Fruit fly (Drosophila melanogaster) whole organism, embryonic: ENCODE results near the gene Ir25a.
A peak's percentile ranks its signal among the peaks of the same experiment; 100 is the strongest.

Experiments
- Aef1 ChIP-seq: fragments of 200-800 bp; sonication (Bioruptor generic); IDR thresholded peaks from 3 replicates; pipeline ENCODE4 v1.3.6; 2022; ENCODE audit warnings: missing biosample characterization, missing genetic modification characterization
- Asciz ChIP-seq: fragments of 200-800 bp; sonication (Bioruptor generic); optimal IDR thresholded peaks from 2 replicates; lab custom pipeline; 2017; ENCODE audit warnings: missing biosample characterization, mild to moderate bottlenecking, missing genetic modification characterization, missing genetic modification reagents
- CG10147 ChIP-seq: fragments of 200-800 bp; sonication (Bioruptor generic); optimal IDR thresholded peaks from 2 replicates; lab custom pipeline; 2019; ENCODE audit warnings: missing biosample characterization, mild to moderate bottlenecking, missing genetic modification characterization, moderate library complexity
- CG10267 ChIP-seq: fragments of 200-800 bp; sonication (Bioruptor generic); optimal IDR thresholded peaks from 2 replicates; lab custom pipeline; 2018; ENCODE audit warnings: missing biosample characterization, mild to moderate bottlenecking, missing genetic modification characterization, moderate library complexity
- CG10274 ChIP-seq: fragments of 200-800 bp; sonication (Bioruptor generic); optimal IDR thresholded peaks from 3 replicates; lab custom pipeline; 2017; ENCODE audit warnings: missing biosample characterization, mild to moderate bottlenecking, missing genetic modification characterization
- CG10654 ChIP-seq: fragments of 200-800 bp; sonication (Bioruptor generic); optimal IDR thresholded peaks from 2 replicates; lab custom pipeline; 2016; ENCODE audit warnings: missing biosample characterization, missing genetic modification characterization
- CG11696 ChIP-seq: fragments of 200-800 bp; sonication (Bioruptor generic); IDR thresholded peaks from 2 replicates; pipeline ENCODE4 v1.3.6; 2022; ENCODE audit warnings: missing biosample characterization, missing genetic modification characterization
- CG1529 ChIP-seq: fragments of 200-800 bp; sonication (Bioruptor generic); optimal IDR thresholded peaks from 3 replicates; lab custom pipeline; 2018; ENCODE audit warnings: missing biosample characterization, missing genetic modification characterization
- CG15601 ChIP-seq: fragments of 200-800 bp; sonication (Bioruptor generic); optimal IDR thresholded peaks from 3 replicates; lab custom pipeline; 2019; ENCODE audit warnings: missing biosample characterization, mild to moderate bottlenecking, missing genetic modification characterization, moderate library complexity
- CG17186 ChIP-seq: fragments of 200-800 bp; sonication (Bioruptor generic); optimal IDR thresholded peaks from 3 replicates; lab custom pipeline; 2017; ENCODE audit warnings: missing biosample characterization, missing genetic modification reagents, missing genetic modification characterization
- CG17328 ChIP-seq: fragments of 200-800 bp; sonication (Bioruptor generic); IDR thresholded peaks from 2 replicates; pipeline ENCODE4 v1.3.6; 2022; ENCODE audit warnings: missing biosample characterization, missing genetic modification characterization
- CG2116 ChIP-seq: fragments of 200-800 bp; sonication (Bioruptor generic); optimal IDR thresholded peaks from 3 replicates; lab custom pipeline; 2018; ENCODE audit warnings: missing biosample characterization, mild to moderate bottlenecking, missing genetic modification characterization
- CG2129 ChIP-seq: fragments of 200-800 bp; sonication (Bioruptor generic); IDR thresholded peaks from 2 replicates; pipeline ENCODE4 v1.3.6; 2022; ENCODE audit warnings: missing biosample characterization, missing genetic modification characterization; ENCODE audit not compliant: partially characterized antibody
- CG30020 ChIP-seq: fragments of 200-800 bp; optimal IDR thresholded peaks from 2 replicates; lab custom pipeline; 2019; ENCODE audit warnings: missing biosample characterization, mild to moderate bottlenecking, missing genetic modification characterization, moderate library complexity
- CG4328 ChIP-seq: fragments of 200-800 bp; sonication (Bioruptor generic); optimal IDR thresholded peaks from 3 replicates; lab custom pipeline; 2017; ENCODE audit warnings: missing biosample characterization, missing genetic modification reagents, missing genetic modification characterization
- CG4360 ChIP-seq: fragments of 200-800 bp; sonication (Bioruptor generic); IDR thresholded peaks from 2 replicates; pipeline ENCODE4 v1.3.6; 2022; ENCODE audit warnings: missing biosample characterization, missing genetic modification characterization
- CG5245 ChIP-seq: fragments of 200-800 bp; sonication (Bioruptor generic); optimal IDR thresholded peaks from 3 replicates; lab custom pipeline; 2016; ENCODE audit warnings: missing biosample characterization, missing genetic modification characterization
- CG6813 ChIP-seq: fragments of 200-800 bp; sonication (Bioruptor generic); optimal IDR thresholded peaks from 2 replicates; lab custom pipeline; 2017; ENCODE audit warnings: missing biosample characterization, missing genetic modification characterization, mild to moderate bottlenecking, moderate library complexity, missing genetic modification reagents
- CG8281 ChIP-seq: fragments of 200-800 bp; sonication (Bioruptor generic); optimal IDR thresholded peaks from 2 replicates; lab custom pipeline; 2018; ENCODE audit warnings: missing biosample characterization, mild to moderate bottlenecking, missing genetic modification characterization, moderate library complexity
- CG8359 ChIP-seq: fragments of 200-800 bp; sonication (Bioruptor generic); optimal IDR thresholded peaks from 2 replicates; lab custom pipeline; 2017; ENCODE audit warnings: missing biosample characterization, mild to moderate bottlenecking, missing genetic modification characterization, borderline replicate concordance
- CG9437 ChIP-seq: fragments of 200-800 bp; sonication (Bioruptor generic); optimal IDR thresholded peaks from 2 replicates; lab custom pipeline; 2018; ENCODE audit warnings: missing biosample characterization, mild to moderate bottlenecking, missing genetic modification characterization
- D19B ChIP-seq: fragments of 200-800 bp; sonication (Bioruptor generic); optimal IDR thresholded peaks from 2 replicates; lab custom pipeline; 2017; ENCODE audit warnings: missing biosample characterization, mild to moderate bottlenecking, missing genetic modification characterization
- Doc2 ChIP-seq: fragments of 200-800 bp; sonication (Bioruptor generic); IDR thresholded peaks from 2 replicates; pipeline ENCODE4 v1.3.6; 2022; ENCODE audit warnings: missing biosample characterization, missing genetic modification characterization
- HHEX ChIP-seq: fragments of 200-800 bp; sonication (Bioruptor generic); optimal IDR thresholded peaks from 3 replicates; lab custom pipeline; 2017; ENCODE audit warnings: missing biosample characterization, mild to moderate bottlenecking, missing genetic modification characterization, missing genetic modification reagents
- HLH3B ChIP-seq: fragments of 200-800 bp; sonication (Bioruptor generic); IDR thresholded peaks from 2 replicates; pipeline ENCODE4 v1.3.6; 2022; ENCODE audit warnings: missing biosample characterization, missing genetic modification characterization
- Opbp ChIP-seq: fragments of 200-800 bp; sonication (Bioruptor generic); IDR thresholded peaks from 3 replicates; pipeline ENCODE4 v1.3.6; 2022; ENCODE audit warnings: missing biosample characterization, missing genetic modification characterization; ENCODE audit not compliant: partially characterized antibody
- Rfx ChIP-seq: fragments of 200-800 bp; sonication (Bioruptor generic); IDR thresholded peaks from 2 replicates; pipeline ENCODE4 v1.3.6; 2022; ENCODE audit warnings: missing biosample characterization, missing genetic modification characterization
- abd-A ChIP-seq: fragments of 200-800 bp; sonication (Bioruptor generic); optimal IDR thresholded peaks from 3 replicates; lab custom pipeline; 2019; ENCODE audit warnings: missing biosample characterization, mild to moderate bottlenecking, missing genetic modification characterization, moderate library complexity
- ara ChIP-seq: fragments of 200-800 bp; sonication (Bioruptor generic); IDR thresholded peaks from 2 replicates; pipeline ENCODE4 v1.3.6; 2022; ENCODE audit warnings: missing biosample characterization, missing genetic modification characterization
- ash1 ChIP-seq: fragments of 200-800 bp; sonication (Bioruptor generic); optimal IDR thresholded peaks from 2 replicates; lab custom pipeline; 2018; ENCODE audit warnings: missing biosample characterization, mild to moderate bottlenecking, missing genetic modification characterization
- chn ChIP-seq: fragments of 200-800 bp; sonication (Bioruptor generic); optimal IDR thresholded peaks from 2 replicates; lab custom pipeline; 2016; ENCODE audit warnings: missing biosample characterization, missing genetic modification characterization
- dysf ChIP-seq: fragments of 200-800 bp; sonication (Bioruptor generic); IDR thresholded peaks from 3 replicates; pipeline ENCODE4 v1.3.6; 2022; ENCODE audit warnings: missing biosample characterization, missing genetic modification characterization
- emc ChIP-seq: fragments of 200-800 bp; sonication (Bioruptor generic); optimal IDR thresholded peaks from 2 replicates; lab custom pipeline; 2016; ENCODE audit warnings: missing biosample characterization, missing genetic modification characterization
- ftz-f1 ChIP-seq: fragments of 200-800 bp; sonication (Bioruptor generic); optimal IDR thresholded peaks from 2 replicates; lab custom pipeline; 2016; ENCODE audit warnings: missing biosample characterization, missing genetic modification characterization
- lmd ChIP-seq: fragments of 200-800 bp; sonication (Bioruptor generic); IDR thresholded peaks from 2 replicates; pipeline ENCODE4 v1.3.6; 2022; ENCODE audit warnings: missing biosample characterization, missing genetic modification characterization
- mld ChIP-seq: fragments of 200-800 bp; sonication (Bioruptor generic); IDR thresholded peaks from 3 replicates; pipeline ENCODE4 v1.3.6; 2022; ENCODE audit warnings: missing biosample characterization, missing genetic modification characterization; ENCODE audit not compliant: partially characterized antibody
- peb ChIP-seq: fragments of 200-800 bp; sonication (Bioruptor generic); IDR thresholded peaks from 2 replicates; pipeline ENCODE4 v1.3.6; 2022; ENCODE audit warnings: missing biosample characterization, missing genetic modification characterization
- pfk ChIP-seq: fragments of 200-800 bp; sonication (Bioruptor generic); optimal IDR thresholded peaks from 2 replicates; lab custom pipeline; 2018; ENCODE audit warnings: missing biosample characterization, mild to moderate bottlenecking, missing genetic modification characterization, moderate library complexity
- sc ChIP-seq, 3 experiments: fragments of >200 bp in 2 of 3; fragments of 200-800 bp in 1 of 3; sonication (Bioruptor generic) in 1 of 3; optimal IDR thresholded peaks; 2 replicates in 2 of 3; 3 replicates in 1 of 3; lab custom pipeline; 2017; ENCODE audit warnings: mild to moderate bottlenecking in 1 of 3, missing biosample characterization in 1 of 3, missing genetic modification characterization in 1 of 3, missing genetic modification reagents in 1 of 3
- sd ChIP-seq: fragments of 200-800 bp; sonication (Bioruptor generic); optimal IDR thresholded peaks from 3 replicates; lab custom pipeline; 2018; ENCODE audit warnings: missing biosample characterization, mild to moderate bottlenecking, missing genetic modification characterization, moderate library complexity
- sisA ChIP-seq: fragments of 200-800 bp; sonication (Bioruptor generic); IDR thresholded peaks from 2 replicates; pipeline ENCODE4 v1.3.6; 2022; ENCODE audit warnings: missing biosample characterization, missing genetic modification characterization
- sr ChIP-seq: fragments of 200-800 bp; sonication (Bioruptor generic); IDR thresholded peaks from 3 replicates; pipeline ENCODE4 v1.3.6; 2022; ENCODE audit warnings: missing biosample characterization, missing genetic modification characterization
- sug ChIP-seq: fragments of 200-800 bp; optimal IDR thresholded peaks from 2 replicates; lab custom pipeline; 2019; ENCODE audit warnings: missing biosample characterization, mild to moderate bottlenecking, missing genetic modification characterization, moderate library complexity
- tup ChIP-seq: fragments of 200-800 bp; sonication (Bioruptor generic); optimal IDR thresholded peaks from 2 replicates; lab custom pipeline; 2016; ENCODE audit warnings: missing biosample characterization, mild to moderate bottlenecking, missing genetic modification characterization, moderate library complexity
- twi ChIP-seq: fragments of 200-800 bp; optimal IDR thresholded peaks from 2 replicates; lab custom pipeline; 2019; ENCODE audit warnings: missing biosample characterization, mild to moderate bottlenecking, missing genetic modification characterization, moderate library complexity
- yki ChIP-seq: fragments of >200 bp; optimal IDR thresholded peaks from 3 replicates; lab custom pipeline; 2018
- zen2 ChIP-seq: fragments of 200-800 bp; sonication (Bioruptor generic); IDR thresholded peaks from 3 replicates; pipeline ENCODE4 v1.3.6; 2022; ENCODE audit warnings: missing biosample characterization, missing genetic modification characterization; ENCODE audit not compliant: partially characterized antibody
- zf30C ChIP-seq: fragments of 200-800 bp; sonication (Bioruptor generic); optimal IDR thresholded peaks from 3 replicates; lab custom pipeline; 2018; ENCODE audit warnings: missing biosample characterization, mild to moderate bottlenecking, missing genetic modification characterization

Ir25a gene

dm6 chr2L:4847191-4847853 is 12.2 kb upstream of the Ir25a start, which contains the start of the genes mxt and CG11927 (continued):
- TF ChIP-seq CG17328 (GFP tag; lab: Robert Waterston, UW) = 0 out of 2 replicates have a peak, but pooled peaks have one; percentile 20
- TF ChIP-seq zen2 (GFP tag; lab: Robert Waterston, UW) = peak; percentile 86
- peak; percentile 44 for TF ChIP-seq CG30020
- TF ChIP-seq yki (lab: Kevin White, UChicago) = no peak
- TF ChIP-seq abd-A (tag; lab: Kevin White, UChicago) = no peak
- TF ChIP-seq HHEX (GFP tag; lab: Kevin White, UChicago) = no peak
- TF ChIP-seq CG5245 = no peak
- no peak for TF ChIP-seq CG1529 (GFP tag; lab: Kevin White, UChicago)
- TF ChIP-seq sc (optimal IDR thresholded peaks at IDR 0.05; lab: Kevin White, UChicago) = no peak
- no peak for TF ChIP-seq sc (GFP tag; optimal IDR thresholded peaks at IDR 0.05; lab: Kevin White, UChicago)
- TF ChIP-seq twi (tag; lab: Kevin White, UChicago) = no peak
- peak; percentile 72 for TF ChIP-seq CG17186
- 0 out of 2 replicates have a peak, but pooled peaks have one; percentile 37 for TF ChIP-seq ara
- peak; percentile 49 for TF ChIP-seq sug (tag; lab: Kevin White, UChicago)
- TF ChIP-seq emc (GFP tag; lab: Kevin White, UChicago) = no peak
- TF ChIP-seq Rfx (GFP tag; lab: Robert Waterston, UW) = peak; percentile 80
- TF ChIP-seq Doc2 (GFP tag; lab: Robert Waterston, UW) = no peak
- TF ChIP-seq CG10654 (GFP tag; lab: Kevin White, UChicago) = peak; percentile 38
- no peak for TF ChIP-seq CG8359 (GFP tag; lab: Kevin White, UChicago)
- peak; percentile 8 for TF ChIP-seq CG4328
- TF ChIP-seq CG9437 (GFP tag; lab: Kevin White, UChicago) = peak; percentile 99
- TF ChIP-seq CG10274 (GFP tag; lab: Kevin White, UChicago) = no peak
- TF ChIP-seq peb (GFP tag; lab: Robert Waterston, UW) = no peak
- no peak for TF ChIP-seq pfk (GFP tag; lab: Kevin White, UChicago)
- TF ChIP-seq, all 482 proteins: peak for 195

dm6 chr2L:4846629-4847125 is 11.6 kb upstream of the Ir25a start:
- TF ChIP-seq zf30C (no peak), CG10267 (tag; lab: Kevin White, UChicago) (no peak), Asciz (GFP tag; lab: Kevin White, UChicago) (no peak), CG15601 (tag; lab: Kevin White, UChicago) (peak; percentile 23), mld (GFP tag; lab: Robert Waterston, UW) (0 out of 3 replicates have a peak, but pooled peaks have one; percentile 22), D19B (GFP tag; lab: Kevin White, UChicago) (no peak), tup (GFP tag; lab: Kevin White, UChicago) (no peak), Opbp (GFP tag; lab: Robert Waterston, UW) (no peak), CG11696 (GFP tag; lab: Robert Waterston, UW) (no peak), dysf (GFP tag; lab: Robert Waterston, UW) (no peak), CG2116 (GFP tag; lab: Kevin White, UChicago) (no peak), CG6813 (GFP tag; lab: Kevin White, UChicago) (no peak), sd (tag; lab: Kevin White, UChicago) (no peak), CG2129 (GFP tag; lab: Robert Waterston, UW) (no peak), HLH3B (GFP tag; lab: Robert Waterston, UW) (no peak), CG10654 (GFP tag; lab: Kevin White, UChicago) (no peak), lmd (GFP tag; lab: Robert Waterston, UW) (no peak), CG4360 (GFP tag; lab: Robert Waterston, UW) (peak; percentile 84), sisA (GFP tag; lab: Robert Waterston, UW) (no peak), ash1 (GFP tag; lab: Kevin White, UChicago) (no peak), ftz-f1 (no peak), chn (GFP tag; lab: Kevin White, UChicago) (no peak), Aef1 (GFP tag; lab: Robert Waterston, UW) (peak; percentile 11; the same call in 1 of the 3 replicates), CG8281 (tag; lab: Kevin White, UChicago) (no peak), sug (tag; lab: Kevin White, UChicago) (peak; percentile 32), sr (GFP tag; lab: Robert Waterston, UW) (0 out of 3 replicates have a peak, but pooled peaks have one; percentile 54), CG10147 (no peak)
